Worm (Caenorhabditis elegans): ENCODE data around the gene Y82E9BL.5.
A peak's percentile ranks its signal among the peaks of the same experiment; 100 is the strongest.

The Y82E9BL.5 gene

DNA sequence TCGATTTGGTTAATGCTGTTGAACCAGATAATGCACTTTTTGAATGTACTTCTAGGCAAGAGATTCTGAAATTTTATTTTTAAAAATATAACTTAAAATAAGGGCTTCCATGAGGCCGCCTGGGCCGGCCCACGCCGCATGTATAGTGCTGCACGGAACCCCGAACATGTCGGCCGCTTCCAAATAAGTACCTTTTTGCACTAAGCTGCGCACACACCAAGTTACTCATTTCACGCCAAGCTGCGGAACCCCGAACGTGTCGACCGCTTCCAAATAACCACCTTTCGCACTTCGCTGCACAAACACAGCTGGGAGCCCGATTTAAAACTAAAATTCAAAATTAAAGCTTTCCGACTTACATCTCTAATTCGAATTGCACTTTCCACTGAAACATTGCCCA, 36.1 kb downstream of the Y82E9BL.5 start (continued):
- TF ChIP-seq sptf-2 (GFP tag; optimal IDR thresholded peaks at IDR 0.05) (no peak), ceh-40 (GFP tag; IDR thresholded peaks at IDR 0.05) (no peak)

DNA sequence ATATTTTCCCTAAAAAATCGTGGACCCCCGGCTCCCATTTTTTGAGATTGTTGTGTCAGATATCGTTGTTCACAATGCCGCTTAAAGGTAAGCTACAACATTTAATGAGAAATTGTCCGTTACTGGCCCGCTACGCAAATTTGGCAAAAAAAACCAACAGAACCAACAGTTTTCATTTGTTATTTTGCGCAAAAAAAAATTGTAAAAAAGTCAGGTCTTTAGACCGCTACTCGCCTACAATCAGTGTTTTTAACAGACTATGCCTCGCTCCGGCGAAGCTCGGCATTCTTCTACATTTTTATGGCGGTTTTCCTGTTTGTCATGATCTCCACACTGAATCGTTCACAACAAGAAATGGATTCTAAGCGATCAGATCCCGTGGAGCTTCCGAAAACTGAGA, 38.6 kb downstream of the Y82E9BL.5 start, which contains the start of gene Y82E9BL.12:
TSS of gene Y82E9BL.12 (plus strand) at position 301 of the 400 bp plus-strand sequence.
- no peak for TF ChIP-seq hsf-1 (GFP tag; IDR thresholded peaks at IDR 0.05)
- no peak for TF ChIP-seq hmg-1.2 (GFP tag; IDR thresholded peaks at IDR 0.05)
- TF ChIP-seq ztf-18 (tag; optimal IDR thresholded peaks at IDR 0.05), result no peak
- no peak for TF ChIP-seq ztf-28 (GFP tag; IDR thresholded peaks at IDR 0.05)
- TF ChIP-seq Y53F4B.3 (GFP tag; IDR thresholded peaks at IDR 0.05), result no peak
- no peak for TF ChIP-seq lin-35 (GFP tag; optimal IDR thresholded peaks at IDR 0.05)
- no peak for TF ChIP-seq tlf-1 (GFP tag; optimal IDR thresholded peaks at IDR 0.05)
- no peak for TF ChIP-seq ama-1 (optimal IDR thresholded peaks at IDR 0.05)
- TF ChIP-seq ama-1 (GFP tag; optimal IDR thresholded peaks at IDR 0.05), result no peak
- no peak for TF ChIP-seq tbp1 (GFP tag; optimal IDR thresholded peaks at IDR 0.05)
- TF ChIP-seq efl-1 (GFP tag; optimal IDR thresholded peaks at IDR 0.05), result no peak
- TF ChIP-seq ztf-25 (GFP tag; IDR thresholded peaks at IDR 0.05), result no peak
- TF ChIP-seq ceh-100 (GFP tag; IDR thresholded peaks at IDR 0.05), result no peak

DNA sequence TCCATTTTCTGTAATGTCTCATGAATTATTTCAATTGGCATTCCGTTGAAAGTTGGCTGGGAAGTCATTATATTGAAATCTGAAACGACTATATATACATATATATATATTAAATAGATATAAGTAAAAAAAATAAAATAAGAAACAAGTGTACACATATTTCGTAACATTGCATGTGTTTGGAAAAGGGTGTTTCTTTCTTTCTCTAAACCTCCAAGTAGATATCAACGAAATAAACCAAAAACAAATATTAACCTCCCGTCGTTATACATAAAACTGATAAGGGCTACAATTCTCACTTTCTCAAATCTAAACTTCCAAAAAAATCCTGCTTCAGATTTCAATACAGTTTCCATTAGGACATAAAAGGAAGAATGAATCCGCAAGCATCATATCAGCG, 39.2 kb downstream of the Y82E9BL.5 start, which contains the start of gene fbxa-79:
TSS of gene fbxa-79 (minus strand) at position 86 of the 400 bp plus-strand sequence.
- TF ChIP-seq cebp-1 (GFP tag; IDR thresholded peaks at IDR 0.05) (peak; percentile 91), cebp-1 (tag; optimal IDR thresholded peaks at IDR 0.05) (peak; percentile 93), rcor-1 (GFP tag; IDR thresholded peaks at IDR 0.05) (no peak), nhr-80 (tag; optimal IDR thresholded peaks at IDR 0.05) (peak; percentile 36)

DNA sequence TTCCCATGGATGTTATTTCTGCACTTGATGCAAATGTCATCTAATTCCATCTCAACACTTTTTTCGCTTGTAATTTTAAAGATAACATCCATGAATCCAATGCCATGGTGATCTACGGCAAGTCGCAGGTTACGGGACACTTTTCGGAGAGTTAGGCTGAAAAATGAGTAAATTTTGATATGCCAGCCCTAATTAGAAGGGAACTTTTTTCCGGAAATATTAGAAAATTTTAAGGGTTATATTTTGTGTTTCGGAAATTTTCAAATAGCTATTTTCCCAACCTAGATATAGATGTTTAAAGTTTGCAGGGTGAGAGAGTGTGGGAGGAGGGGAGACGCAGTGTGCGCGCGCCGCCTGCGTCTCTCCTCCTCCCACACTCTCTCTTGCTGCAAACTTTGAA, 40.1 kb downstream of the Y82E9BL.5 start:
- TF ChIP-seq madf-8 (GFP tag; conservative IDR thresholded peaks at IDR 0.05) (no peak), hmg-1.2 (GFP tag; IDR thresholded peaks at IDR 0.05) (peak; percentile 84), nhr-80 (tag; optimal IDR thresholded peaks at IDR 0.05) (no peak), fkh-3 (tag; optimal IDR thresholded peaks at IDR 0.05) (no peak), snpc-1.1 (tag; optimal IDR thresholded peaks at IDR 0.05; ENCODE audit: insufficient read depth) (no peak), tbp1 (GFP tag; optimal IDR thresholded peaks at IDR 0.05) (no peak)

DNA sequence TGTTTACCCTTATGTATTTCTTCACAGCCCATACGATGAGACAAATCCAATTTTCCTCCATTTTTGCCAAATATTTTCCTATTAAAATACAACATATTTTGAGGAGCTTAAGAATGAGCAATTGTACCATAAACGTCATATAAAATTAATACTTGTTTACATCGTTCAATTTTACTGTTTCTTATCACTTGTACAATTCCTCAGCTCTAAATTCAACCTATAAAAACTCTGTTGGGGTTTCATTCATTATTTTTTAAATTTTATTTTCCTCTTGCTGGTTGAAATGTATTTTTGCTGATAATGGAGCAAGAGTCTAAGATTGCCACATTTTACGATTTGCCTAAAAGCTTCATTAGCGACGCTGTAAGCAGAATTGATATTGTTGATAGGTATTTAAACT, 44.0 kb downstream of the Y82E9BL.5 start, which contains the start of gene fbxa-75:
TSS of gene fbxa-75 (plus strand) at position 301 of the 400 bp plus-strand sequence.
- TF ChIP-seq dpl-1 (GFP tag; optimal IDR thresholded peaks at IDR 0.05) (no peak), aptf-2 (GFP tag; conservative IDR thresholded peaks at IDR 0.05) (no peak), sdz-38 (tag; optimal IDR thresholded peaks at IDR 0.05) (no peak), cebp-1 (GFP tag; IDR thresholded peaks at IDR 0.05) (no peak), cebp-1 (tag; optimal IDR thresholded peaks at IDR 0.05) (no peak), F57A8.1 (GFP tag; optimal IDR thresholded peaks at IDR 0.05) (no peak), nfya-2 (GFP tag; IDR thresholded peaks at IDR 0.05) (no peak), ceh-100 (GFP tag; IDR thresholded peaks at IDR 0.05) (no peak), lsy-27 (tag; optimal IDR thresholded peaks at IDR 0.05; ENCODE audit: borderline replicate concordance, insufficient read depth) (no peak), mes-4 (tag; optimal IDR thresholded peaks at IDR 0.05) (no peak), lin-40 (tag; optimal IDR thresholded peaks at IDR 0.05) (no peak), ztf-26 (tag; optimal IDR thresholded peaks at IDR 0.05) (no peak), B0261.1 (tag; optimal IDR thresholded peaks at IDR 0.05) (no peak), Y67H2A.10 (GFP tag; conservative IDR thresholded peaks at IDR 0.05) (no peak), ztf-25 (GFP tag; IDR thresholded peaks at IDR 0.05) (no peak), hsf-1 (GFP tag; IDR thresholded peaks at IDR 0.05) (no peak), Y95B8A.8 (GFP tag; IDR thresholded peaks at IDR 0.05) (no peak)

Data from whole organism, young adult.